Fruit fly (Drosophila melanogaster) whole organism: ENCODE measurements around the gene mTerf3.

Experiments used
- CG8478 ChIP-seq: fragments of >200 bp; optimal IDR thresholded peaks from 2 replicates; lab custom pipeline; 2018; ENCODE audit warnings: inconsistent platforms
- Dll ChIP-seq: fragments of >200 bp; optimal IDR thresholded peaks from 2 replicates; lab custom pipeline; 2017
- EcR ChIP-seq, 2 experiments: fragments of >200 bp; optimal IDR thresholded peaks; 2 replicates each; lab custom pipeline; 2017; ENCODE audit warnings: missing biosample characterization in 2 of 2, missing genetic modification characterization in 2 of 2, missing genetic modification reagents in 2 of 2
- pan ChIP-seq: fragments of >200 bp; optimal IDR thresholded peaks from 2 replicates; lab custom pipeline; 2017
- psq ChIP-seq: fragments of >200 bp; optimal IDR thresholded peaks from 2 replicates; lab custom pipeline; 2017
- usp ChIP-seq: fragments of >200 bp; optimal IDR thresholded peaks from 2 replicates; lab custom pipeline; 2017; ENCODE audit warnings: missing biosample characterization, missing genetic modification characterization, mixed read lengths

The mTerf3 gene

DNA sequence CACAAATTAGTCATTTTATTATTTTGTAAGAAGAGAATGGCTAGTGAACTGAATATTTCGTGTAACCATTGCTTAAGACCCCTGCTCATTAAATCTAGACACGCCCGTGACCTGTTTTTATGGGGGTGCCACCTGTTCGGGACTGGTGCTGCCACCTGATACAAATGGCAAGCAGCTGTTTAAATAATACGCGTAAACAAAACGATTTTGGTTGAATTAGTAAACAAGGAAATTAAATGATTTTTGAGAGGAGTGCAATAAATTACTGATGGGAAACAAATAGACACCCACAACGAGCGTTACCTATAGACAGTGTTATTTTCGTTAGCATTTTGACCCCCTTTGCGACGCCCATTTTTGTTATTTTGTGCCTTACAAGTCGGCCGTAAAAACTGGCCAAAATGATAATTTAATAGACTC is 45.8 kb downstream of the mTerf3 start:
- TF ChIP-seq usp (GFP tag; lab: Kevin White, UChicago): no peak
- TF ChIP-seq pan: no peak
- TF ChIP-seq EcR (GFP tag; optimal IDR thresholded peaks at IDR 0.05; lab: Kevin White, UChicago): no peak
- TF ChIP-seq Dll (lab: Kevin White, UChicago): no peak
- no peak for TF ChIP-seq CG8478 (lab: Kevin White, UChicago)
- no peak for TF ChIP-seq psq (lab: Kevin White, UChicago)

DNA sequence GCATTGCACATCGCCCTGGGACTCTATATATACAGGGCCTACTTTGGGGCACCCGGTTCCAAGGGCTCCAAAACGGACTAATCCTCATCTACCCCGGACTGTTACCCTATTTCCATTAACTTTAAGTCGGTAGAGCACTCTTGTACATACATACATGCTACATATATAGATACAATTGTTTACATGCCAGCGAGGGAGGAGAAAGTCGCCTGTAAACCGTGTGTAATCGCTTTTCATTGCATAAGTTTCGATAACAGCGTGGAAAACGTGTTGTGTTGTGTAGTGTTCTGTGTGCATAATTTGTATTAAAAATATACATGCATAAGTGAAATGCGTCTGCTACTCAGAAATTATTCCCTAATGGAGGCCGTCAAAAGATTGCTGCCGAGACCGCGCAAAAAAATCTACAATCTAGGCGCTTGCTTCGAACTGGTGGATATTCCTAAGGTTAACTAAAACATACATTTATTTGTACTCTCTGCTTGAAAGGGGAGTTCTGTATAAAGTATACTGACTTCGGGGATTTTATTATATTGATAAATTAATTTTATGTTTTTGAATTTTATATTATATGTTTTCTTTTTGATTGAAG is 46.3 kb downstream of the mTerf3 start, which contains the start of gene isoQC:
TSS of gene isoQC (plus strand) at position 270 of the 592 bp plus-strand sequence.
- no peak for TF ChIP-seq Dll (lab: Kevin White, UChicago)

DNA sequence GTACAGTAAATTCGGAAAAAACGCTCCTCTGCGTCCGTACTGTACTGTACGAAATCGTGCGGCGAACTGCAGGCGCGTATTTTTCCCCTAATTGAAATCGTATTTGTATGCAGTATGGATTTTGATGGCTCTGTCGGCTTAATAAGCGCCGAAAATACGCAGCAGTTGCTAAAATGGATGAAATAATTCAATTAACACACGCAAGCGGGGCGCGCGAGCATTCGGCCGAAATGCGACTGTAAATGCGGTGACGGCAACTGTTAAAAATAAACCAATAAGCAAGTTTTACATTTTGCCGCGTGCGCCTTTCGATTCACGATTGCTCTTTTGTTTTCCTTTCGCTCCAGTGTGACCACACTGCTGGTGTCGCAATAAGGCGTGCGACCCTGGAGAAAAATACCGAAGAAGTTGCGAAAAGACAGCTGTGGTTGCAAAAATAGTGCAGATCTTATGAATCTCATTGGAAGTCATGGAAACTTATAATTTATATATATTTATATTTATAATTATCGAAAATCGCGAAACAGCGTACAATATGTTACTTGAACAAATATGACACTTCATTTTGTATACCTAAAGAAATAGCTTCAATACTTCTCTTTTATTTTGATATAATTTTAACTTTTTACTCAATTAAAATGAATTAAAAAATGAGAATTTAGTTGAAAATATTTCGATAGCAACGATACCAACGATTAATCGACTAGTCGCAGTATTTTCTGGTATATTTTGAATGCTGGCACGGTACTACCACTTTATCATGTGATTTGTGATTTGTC is 47.4 kb downstream of the mTerf3 start, which contains the start of the genes CG32428 and CG5969:
TSS of gene CG32428 (minus strand) at position 703 of the 779 bp plus-strand sequence.
TSS of gene CG5969 (plus strand) at position 763 of the 779 bp plus-strand sequence.
- TF ChIP-seq psq (lab: Kevin White, UChicago) (no peak), EcR (GFP tag; optimal IDR thresholded peaks at IDR 0.05; lab: Kevin White, UChicago) (no peak), pan (no peak), Dll (lab: Kevin White, UChicago) (no peak), usp (GFP tag; lab: Kevin White, UChicago) (no peak)

DNA sequence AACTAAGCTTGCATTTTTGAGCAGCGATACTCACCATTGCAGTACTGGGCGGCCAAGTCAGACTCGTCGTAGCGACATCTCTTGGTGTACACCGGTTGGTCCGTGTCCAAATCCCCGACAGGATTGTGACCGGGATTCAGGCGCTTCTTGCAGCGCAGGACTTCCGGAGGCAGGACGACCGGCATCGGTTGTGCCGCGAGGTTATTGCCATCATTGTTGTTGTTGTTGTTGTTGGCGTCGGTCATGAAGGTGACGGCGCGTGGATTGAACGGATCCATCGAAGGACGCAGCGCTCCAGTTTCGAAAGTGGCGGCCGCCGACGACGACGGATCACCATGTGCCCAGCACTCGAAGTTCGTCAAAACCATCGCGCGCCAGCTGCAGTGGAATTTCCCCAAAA is 48.0 kb downstream of the mTerf3 start:
- no peak for TF ChIP-seq usp (GFP tag; lab: Kevin White, UChicago)
- no peak for TF ChIP-seq pan
- TF ChIP-seq EcR (GFP tag; optimal IDR thresholded peaks at IDR 0.05; lab: Kevin White, UChicago): no peak
- no peak for TF ChIP-seq CG8478 (lab: Kevin White, UChicago)
- TF ChIP-seq psq (lab: Kevin White, UChicago): no peak
- no peak for TF ChIP-seq Dll (lab: Kevin White, UChicago)

DNA sequence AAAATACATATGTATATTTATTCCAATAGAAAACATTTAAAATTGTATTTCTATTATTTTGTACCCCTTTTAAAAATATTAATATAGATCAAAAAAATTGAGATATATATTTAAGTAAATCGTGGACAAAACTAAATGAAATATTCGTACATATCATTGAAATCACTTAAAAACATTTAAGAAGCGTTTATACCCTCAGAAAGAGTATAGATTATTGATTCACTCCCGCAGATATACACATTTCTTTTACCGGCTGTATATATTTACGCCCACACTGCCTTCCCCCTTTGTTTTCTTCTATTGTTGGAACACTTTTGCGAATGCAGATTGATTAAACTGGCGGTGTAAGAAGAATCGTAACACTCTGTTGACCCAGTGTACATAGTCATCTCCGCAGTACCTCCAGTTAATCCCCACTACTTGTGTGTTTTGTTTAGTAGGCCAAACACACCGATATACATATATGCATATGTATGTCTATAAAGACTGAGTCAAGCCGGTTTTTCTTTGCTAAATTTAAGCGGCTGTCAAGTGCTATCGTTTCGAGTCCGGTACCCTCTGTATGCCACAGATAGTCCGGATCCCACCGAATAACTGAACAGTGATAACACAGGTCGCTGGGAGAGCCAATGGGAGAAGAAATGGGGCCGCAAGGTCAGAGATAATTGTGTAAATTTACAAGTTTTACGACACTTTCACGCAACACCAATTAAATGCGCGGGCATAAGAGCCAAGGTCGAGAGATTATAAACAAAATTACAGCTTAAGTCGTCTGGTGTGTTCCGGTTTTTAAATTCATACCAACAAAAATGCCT is 48.9 kb downstream of the mTerf3 start:
- TF ChIP-seq EcR (GFP tag; optimal IDR thresholded peaks at IDR 0.05; lab: Kevin White, UChicago) (no peak), usp (GFP tag; lab: Kevin White, UChicago) (no peak), CG8478 (lab: Kevin White, UChicago) (no peak), Dll (lab: Kevin White, UChicago) (no peak), psq (lab: Kevin White, UChicago) (no peak), pan (no peak)

DNA sequence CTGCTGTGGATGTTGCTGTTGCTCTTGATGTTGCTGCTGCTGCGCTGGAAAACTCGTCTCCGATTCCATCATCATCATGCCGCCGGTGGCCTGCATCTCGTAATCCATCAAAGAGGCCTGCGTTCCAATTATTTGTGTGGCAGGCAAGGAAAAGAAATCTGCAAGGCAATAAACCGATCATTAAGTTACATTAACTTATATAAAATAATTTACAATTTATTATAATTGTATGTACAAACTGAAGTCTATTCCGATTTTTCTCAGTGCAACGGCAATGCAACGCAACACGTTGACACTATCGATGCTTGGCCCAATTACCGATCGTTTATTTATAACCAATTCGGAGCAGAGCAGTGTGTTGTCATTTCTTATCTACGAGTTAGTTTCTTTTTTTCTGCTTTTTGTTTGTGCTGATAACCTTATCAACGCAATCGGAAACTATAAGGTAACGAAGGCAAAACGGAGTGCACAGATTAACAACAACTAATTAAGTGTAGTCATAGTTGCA is 49.5 kb downstream of the mTerf3 start:
- TF ChIP-seq usp (GFP tag; lab: Kevin White, UChicago) (no peak), pan (no peak), EcR (GFP tag; optimal IDR thresholded peaks at IDR 0.05; lab: Kevin White, UChicago) (no peak), Dll (lab: Kevin White, UChicago) (no peak), psq (lab: Kevin White, UChicago) (no peak), CG8478 (lab: Kevin White, UChicago) (no peak)
